Worm (Caenorhabditis elegans) whole organism, midembryonic: ENCODE data around the gene C30G4.2.

Source experiments
- T22C8.4 ChIP-seq: fragments of 200-800 bp; sonication (Bioruptor generic); IDR thresholded peaks from 2 replicates; pipeline ENCODE4 v1.3.6; 2022; ENCODE audit warnings: missing genetic modification characterization, missing compliant biosample characterization
- cog-1 ChIP-seq: sonication (generic microtip); optimal IDR thresholded peaks from 2 replicates; lab custom pipeline; 2016; ENCODE audit warnings: missing genetic modification characterization, missing compliant biosample characterization
- flt-1 ChIP-seq: fragments of 200-800 bp; sonication (Bioruptor generic); IDR thresholded peaks from 2 replicates; pipeline ENCODE4 v1.3.6; 2022; ENCODE audit warnings: missing genetic modification characterization, missing compliant biosample characterization
- klf-2 ChIP-seq: fragments of 200-800 bp; sonication (Bioruptor generic); conservative IDR thresholded peaks from 2 replicates; pipeline ENCODE4 v1.3.6; 2022; ENCODE audit warnings: missing genetic modification reagents, missing genetic modification characterization, missing compliant biosample characterization
- med-1 ChIP-seq: sonication (generic microtip); optimal IDR thresholded peaks from 2 replicates; lab custom pipeline; 2017; ENCODE audit warnings: missing genetic modification characterization, mild to moderate bottlenecking, missing compliant biosample characterization, antibody characterized with exemption, missing genetic modification reagents; ENCODE audit not compliant: insufficient read depth
- ref-1 ChIP-seq: fragments of 200-800 bp; sonication (Bioruptor generic); conservative IDR thresholded peaks from 2 replicates; pipeline ENCODE4 v1.3.6; 2022; ENCODE audit warnings: missing genetic modification reagents, missing genetic modification characterization, missing compliant biosample characterization
- tab-1 ChIP-seq: fragments of 200-800 bp; sonication (Bioruptor generic); IDR thresholded peaks from 2 replicates; pipeline ENCODE4 v1.3.6; 2022; ENCODE audit warnings: missing genetic modification characterization, missing compliant biosample characterization
- ztf-23 ChIP-seq: fragments of 200-800 bp; sonication (Bioruptor generic); IDR thresholded peaks from 2 replicates; pipeline ENCODE4 v1.3.6; 2022; ENCODE audit warnings: missing genetic modification reagents, missing genetic modification characterization, missing compliant biosample characterization
- ztf-29 ChIP-seq: fragments of 200-800 bp; sonication (Bioruptor generic); IDR thresholded peaks from 2 replicates; pipeline ENCODE4 v1.3.6; 2022; ENCODE audit warnings: missing genetic modification reagents, missing genetic modification characterization, missing compliant biosample characterization

DNA sequence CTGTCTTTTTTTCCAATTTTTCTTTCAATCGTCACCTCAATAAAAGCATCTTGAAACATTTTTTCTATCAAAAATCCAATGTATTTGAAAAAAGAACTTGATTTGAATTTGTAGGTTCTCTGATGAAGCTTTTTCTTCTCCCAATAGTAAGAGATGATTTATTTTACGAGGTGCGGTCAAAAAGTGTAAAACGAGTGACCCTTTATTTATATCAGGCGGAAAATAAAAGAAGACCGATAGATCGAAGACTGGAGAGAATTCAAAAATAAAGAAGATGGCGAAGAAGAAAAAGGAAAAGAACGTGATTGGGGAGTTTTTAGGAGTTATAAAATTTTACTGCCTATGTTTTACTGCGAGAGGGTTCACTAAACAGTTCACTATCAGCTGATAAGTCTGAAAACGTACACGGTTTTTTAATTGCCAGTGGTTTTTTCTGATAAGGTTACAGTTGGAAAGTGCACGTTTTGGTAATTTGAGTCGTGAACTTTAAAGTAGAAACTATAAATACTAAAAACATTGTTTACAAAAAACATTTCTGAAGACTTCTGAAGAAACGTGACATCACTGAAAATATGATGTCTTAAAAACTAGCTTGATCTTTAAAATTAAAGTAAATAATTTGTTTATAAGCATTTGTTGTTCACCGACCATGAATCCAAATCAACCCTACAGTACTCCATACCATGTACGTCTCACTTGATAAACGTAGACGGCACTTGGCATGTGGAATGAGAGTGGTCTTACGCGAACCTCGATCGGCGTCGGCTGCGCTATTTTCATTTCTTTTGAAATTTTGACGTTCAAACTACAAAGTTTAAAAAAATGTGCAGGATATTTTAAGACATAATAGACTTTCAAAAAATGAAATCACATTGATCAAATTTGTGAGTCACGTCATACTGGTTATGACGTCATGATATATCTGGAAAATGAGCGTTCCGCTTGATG, 10.7 kb upstream of the C30G4.2 start:
- no peak for TF ChIP-seq ref-1 (GFP tag; lab: Robert Waterston, UW)
- no peak for TF ChIP-seq klf-2 (GFP tag; lab: Robert Waterston, UW)
- no peak for TF ChIP-seq flt-1 (GFP tag; lab: Robert Waterston, UW)
- no peak for TF ChIP-seq cog-1 (tag; lab: Kevin White, UChicago)
- no peak for TF ChIP-seq tab-1 (GFP tag; lab: Robert Waterston, UW)
- no peak for TF ChIP-seq med-1 (GFP tag; lab: Kevin White, UChicago)
- no peak for TF ChIP-seq ztf-23
- TF ChIP-seq T22C8.4 (GFP tag; lab: Robert Waterston, UW) = no peak
- no peak for TF ChIP-seq ztf-29 (GFP tag; lab: Robert Waterston, UW)
